Worm (Caenorhabditis elegans) whole organism, L4 larva: ENCODE data around the gene lido-4.

Source experiments
- egl-43 ChIP-seq: fragments of 200-800 bp; sonication (Bioruptor generic); IDR thresholded peaks from 2 replicates; pipeline ENCODE4 v1.3.6; 2022; ENCODE audit warnings: missing genetic modification reagents, missing genetic modification characterization, missing compliant biosample characterization
- mdt-29 ChIP-seq: fragments of 200-800 bp; sonication (Bioruptor generic); IDR thresholded peaks from 2 replicates; pipeline ENCODE4 v1.3.6; 2022; ENCODE audit warnings: missing genetic modification reagents, missing genetic modification characterization, missing compliant biosample characterization
- skn-1 ChIP-seq: fragments of 150-350 bp; optimal IDR thresholded peaks from 2 replicates; lab custom pipeline; 2014; ENCODE audit warnings: missing biosample characterization, missing genetic modification characterization
- unc-39 ChIP-seq: sonication (generic microtip); optimal IDR thresholded peaks from 2 replicates; lab custom pipeline; 2017; ENCODE audit warnings: missing biosample characterization, missing genetic modification characterization

DNA sequence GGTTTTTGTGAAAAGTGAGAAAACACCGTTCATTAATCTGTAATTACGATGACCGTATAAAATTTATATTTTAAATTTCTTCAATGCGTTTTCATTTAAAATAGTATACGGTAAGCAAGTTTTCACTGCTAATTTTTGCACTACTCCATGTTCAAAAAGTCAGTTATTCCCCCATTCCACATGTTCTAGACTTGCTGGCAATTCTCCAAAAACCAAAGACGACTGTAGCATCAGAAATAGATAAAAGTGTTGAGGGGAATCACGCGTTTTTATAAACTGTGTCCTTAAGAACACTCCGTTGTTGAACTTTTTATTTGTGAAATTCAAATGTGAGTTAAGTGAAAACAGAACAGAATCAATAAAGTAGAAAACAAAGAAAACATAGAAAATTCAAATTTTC, 28.1 kb upstream of the lido-4 start:
- TF ChIP-seq egl-43 (GFP tag; lab: Robert Waterston, UW) = no peak
- TF ChIP-seq skn-1 = no peak
- TF ChIP-seq mdt-29 = no peak
- no peak for TF ChIP-seq unc-39 (tag; lab: Kevin White, UChicago)
